Fruit fly (Drosophila melanogaster) whole organism, adult: Measurements from ENCODE around the gene CG33795.

Experiments
- CG33017 ChIP-seq: fragments of 200-800 bp; sonication (Bioruptor generic); optimal IDR thresholded peaks from 2 replicates; lab custom pipeline; 2018; ENCODE audit warnings: missing biosample characterization, mild to moderate bottlenecking, missing genetic modification characterization, moderate library complexity
- CG7045 ChIP-seq: fragments of 200-800 bp; sonication (Bioruptor generic); optimal IDR thresholded peaks from 2 replicates; lab custom pipeline; 2017; ENCODE audit warnings: missing biosample characterization, mild to moderate bottlenecking, missing genetic modification characterization
- CG7101 ChIP-seq: fragments of 200-800 bp; sonication (Bioruptor generic); optimal IDR thresholded peaks from 2 replicates; lab custom pipeline; 2018; ENCODE audit warnings: missing biosample characterization, mild to moderate bottlenecking, missing genetic modification characterization, moderate library complexity
- Clk ChIP-seq: fragments of 200-800 bp; sonication (Bioruptor generic); optimal IDR thresholded peaks from 2 replicates; lab custom pipeline; 2017; ENCODE audit warnings: missing biosample characterization, missing genetic modification characterization
- Mnt ChIP-seq: fragments of 200-800 bp; sonication (Bioruptor generic); optimal IDR thresholded peaks from 2 replicates; lab custom pipeline; 2016; ENCODE audit warnings: missing biosample characterization, mild to moderate bottlenecking, missing genetic modification characterization
- bab1 ChIP-seq: fragments of 200-800 bp; sonication (Bioruptor generic); optimal IDR thresholded peaks from 3 replicates; lab custom pipeline; 2019; ENCODE audit warnings: missing biosample characterization, mild to moderate bottlenecking, missing genetic modification characterization, moderate library complexity
- ovo ChIP-seq: fragments of 200-800 bp; sonication (Bioruptor generic); optimal IDR thresholded peaks from 2 replicates; lab custom pipeline; 2016; ENCODE audit warnings: missing biosample characterization, missing genetic modification characterization
- pad ChIP-seq: fragments of 200-800 bp; sonication (Bioruptor generic); optimal IDR thresholded peaks from 3 replicates; lab custom pipeline; 2017; ENCODE audit warnings: missing biosample characterization, missing genetic modification characterization, mild to moderate bottlenecking, moderate library complexity, missing genetic modification reagents
- tj ChIP-seq: fragments of 200-800 bp; sonication (Bioruptor generic); optimal IDR thresholded peaks from 3 replicates; lab custom pipeline; 2017; ENCODE audit warnings: missing biosample characterization, mild to moderate bottlenecking, missing genetic modification characterization, moderate library complexity
- toe ChIP-seq: fragments of 200-800 bp; sonication (Bioruptor generic); optimal IDR thresholded peaks from 2 replicates; lab custom pipeline; 2016; ENCODE audit warnings: missing biosample characterization, missing genetic modification characterization

DNA sequence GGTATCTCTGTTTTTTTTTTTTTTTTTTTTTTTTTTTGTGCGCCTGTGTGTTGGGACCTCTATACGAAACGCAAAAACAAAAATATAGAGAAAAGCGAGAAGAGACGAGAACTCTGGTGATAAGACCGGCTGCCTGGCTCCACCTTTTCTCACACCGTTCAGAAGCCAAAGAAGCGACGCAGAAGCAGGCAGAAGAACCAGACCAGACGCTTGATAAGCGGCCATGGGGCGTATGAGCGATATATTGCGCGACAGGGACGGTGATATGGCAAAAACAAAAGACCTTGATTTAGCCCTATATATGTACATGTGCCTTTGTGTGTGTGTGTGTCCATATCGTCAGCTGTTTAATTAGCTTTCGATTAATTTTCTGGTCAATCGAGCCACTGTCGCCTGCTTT is 10.0 kb downstream of the CG33795 start:
- TF ChIP-seq tj (GFP tag; lab: Kevin White, UChicago) (no peak), CG7101 (tag; lab: Kevin White, UChicago) (no peak), CG33017 (tag; lab: Kevin White, UChicago) (no peak), ovo (GFP tag; lab: Kevin White, UChicago) (no peak), pad (GFP tag; lab: Kevin White, UChicago) (no peak), Clk (GFP tag; lab: Kevin White, UChicago) (no peak), CG7045 (GFP tag; lab: Kevin White, UChicago) (no peak), toe (no peak), bab1 (GFP tag; lab: Kevin White, UChicago) (no peak), Mnt (GFP tag; lab: Kevin White, UChicago) (no peak)
